Worm (Caenorhabditis elegans): ENCODE results near the gene abt-4.

- no peak for TF ChIP-seq elt-3 (tag; optimal IDR thresholded peaks at IDR 0.05)
- no peak for TF ChIP-seq mls-2 (tag; optimal IDR thresholded peaks at IDR 0.05)
- TF ChIP-seq unc-62 (GFP tag; optimal IDR thresholded peaks at IDR 0.05) = no peak
- no peak for TF ChIP-seq blmp-1 (tag; optimal IDR thresholded peaks at IDR 0.05)
- no peak for TF ChIP-seq unc-39 (tag; optimal IDR thresholded peaks at IDR 0.05)
- TF ChIP-seq pha-4 (tag; optimal IDR thresholded peaks at IDR 0.05) = no peak
- TF ChIP-seq ceh-43 (GFP tag; optimal IDR thresholded peaks at IDR 0.05) = no peak
- TF ChIP-seq nhr-237 (tag; optimal IDR thresholded peaks at IDR 0.05) = no peak
- TF ChIP-seq snpc-4 (tag; optimal IDR thresholded peaks at IDR 0.05) = no peak
- TF ChIP-seq sptf-1 (tag; optimal IDR thresholded peaks at IDR 0.05) = no peak
- no peak for TF ChIP-seq lin-32 (GFP tag; optimal IDR thresholded peaks at IDR 0.05)
- TF ChIP-seq ces-1 (GFP tag; optimal IDR thresholded peaks at IDR 0.05) = no peak
- TF ChIP-seq lin-13 (tag; optimal IDR thresholded peaks at IDR 0.05) = no peak
Observed at ce11 chrV:361291-361690, 30.8 kb upstream of the abt-4 start.
